Worm (Caenorhabditis elegans) whole organism, L4/young adult: ENCODE data around the gene tin-10.

Experiments used
- W03F9.2 ChIP-seq: fragments of 150-350 bp; optimal IDR thresholded peaks from 2 replicates; lab custom pipeline; 2014; ENCODE audit warnings: missing biosample characterization, missing genetic modification characterization
- him-1 ChIP-seq: sonication (generic microtip); optimal IDR thresholded peaks from 2 replicates; lab custom pipeline; 2016; ENCODE audit warnings: missing genotype, missing genetic modification reagents, missing genetic modification characterization, missing compliant biosample characterization

ce11 chrIII:11502753-11503152 lies at the start of gene tin-10:
- no peak for TF ChIP-seq W03F9.2 (tag; lab: Kevin White, UChicago)
- no peak for TF ChIP-seq him-1 (tag; lab: Kevin White, UChicago)
